Worm (Caenorhabditis elegans): ENCODE data around the gene ref-1.

ce11 chrII:10222577-10222976 lies 4.3 kb downstream of the ref-1 start, which contains the start of gene plc-3:
- TF ChIP-seq nhr-11 (tag; optimal IDR thresholded peaks at IDR 0.05) (no peak), nhr-237 (tag; optimal IDR thresholded peaks at IDR 0.05) (no peak)

Measured in whole organism, L2 larva.